Worm (Caenorhabditis elegans) whole organism, L3 larva: Measurements from ENCODE around the gene Y46D2A.2.
A peak's percentile ranks its signal among the peaks of the same experiment; 100 is the strongest.

Source experiments
- ZK546.5 ChIP-seq: sonication (generic microtip); optimal IDR thresholded peaks from 2 replicates; lab custom pipeline; 2017; ENCODE audit warnings: missing biosample characterization, missing genetic modification characterization
- aly-2 ChIP-seq: fragments of 150-350 bp; optimal IDR thresholded peaks from 2 replicates; lab custom pipeline; 2014; ENCODE audit warnings: missing biosample characterization, missing genetic modification characterization
- ama-1 ChIP-seq: fragments of 150-350 bp; optimal IDR thresholded peaks from 2 replicates; lab custom pipeline; 2018
- ceh-16 ChIP-seq: sonication (generic microtip); optimal IDR thresholded peaks from 2 replicates; lab custom pipeline; 2017; ENCODE audit warnings: missing biosample characterization, missing genetic modification characterization
- ceh-28 ChIP-seq: fragments of 150-350 bp; optimal IDR thresholded peaks from 2 replicates; lab custom pipeline; 2014; ENCODE audit warnings: missing biosample characterization, missing genetic modification reagents, missing genetic modification characterization
- daf-12 ChIP-seq: fragments of 150-350 bp; optimal IDR thresholded peaks from 2 replicates; lab custom pipeline; 2014; ENCODE audit warnings: missing biosample characterization, missing genetic modification reagents, missing genetic modification characterization
- egl-27 ChIP-seq: sonication (generic microtip); optimal IDR thresholded peaks from 4 replicates; lab custom pipeline; 2017; ENCODE audit warnings: missing biosample characterization, missing genetic modification reagents, missing genetic modification characterization
- egl-5 ChIP-seq: fragments of 150-350 bp; optimal IDR thresholded peaks from 2 replicates; lab custom pipeline; 2017; ENCODE audit warnings: missing biosample characterization, missing genetic modification reagents, missing genetic modification characterization, inconsistent platforms
- elt-2 ChIP-seq: sonication (generic microtip); optimal IDR thresholded peaks from 2 replicates; lab custom pipeline; 2016; ENCODE audit warnings: missing genetic modification reagents, mild to moderate bottlenecking, missing genetic modification characterization, missing compliant biosample characterization
- elt-3 ChIP-seq, 3 experiments: fragments of 150-350 bp in 1 of 3; sonication (generic microtip) in 2 of 3; optimal IDR thresholded peaks; 2 replicates in 2 of 3; 4 replicates in 1 of 3; lab custom pipeline; 2014 to 2017; ENCODE audit warnings: missing biosample characterization in 3 of 3, missing genetic modification characterization in 3 of 3
- eor-1 ChIP-seq, 2 experiments: fragments of 150-350 bp; optimal IDR thresholded peaks; 2 replicates each; lab custom pipeline; 2014 to 2018; ENCODE audit warnings: missing biosample characterization in 2 of 2, missing genetic modification characterization in 2 of 2
- fkh-10 ChIP-seq: sonication (generic microtip); optimal IDR thresholded peaks from 2 replicates; lab custom pipeline; 2017; ENCODE audit warnings: missing biosample characterization, missing genetic modification reagents, missing genetic modification characterization
- fkh-2 ChIP-seq: fragments of 150-350 bp; optimal IDR thresholded peaks from 2 replicates; lab custom pipeline; 2014; ENCODE audit warnings: missing biosample characterization, missing genetic modification reagents, missing genetic modification characterization
- fos-1 ChIP-seq: fragments of 150-350 bp; optimal IDR thresholded peaks from 2 replicates; lab custom pipeline; 2014; ENCODE audit warnings: missing biosample characterization, missing genetic modification characterization
- hmg-11 ChIP-seq: sonication (generic microtip); optimal IDR thresholded peaks from 2 replicates; lab custom pipeline; 2016; ENCODE audit warnings: missing genetic modification characterization, missing compliant biosample characterization
- jun-1 ChIP-seq: fragments of 150-350 bp; optimal IDR thresholded peaks from 2 replicates; lab custom pipeline; 2014; ENCODE audit warnings: missing biosample characterization, missing genetic modification reagents, missing genetic modification characterization
- lin-15B ChIP-seq: fragments of 150-350 bp; optimal IDR thresholded peaks from 2 replicates; lab custom pipeline; 2014; ENCODE audit warnings: missing biosample characterization, missing genetic modification characterization
- lin-39 ChIP-seq: fragments of 150-350 bp; optimal IDR thresholded peaks from 2 replicates; lab custom pipeline; 2018; ENCODE audit warnings: missing biosample characterization, missing genetic modification reagents, missing genetic modification characterization
- lsy-12 ChIP-seq: sonication (generic microtip); optimal IDR thresholded peaks from 2 replicates; lab custom pipeline; 2016; ENCODE audit warnings: mild to moderate bottlenecking, missing genetic modification characterization, missing compliant biosample characterization
- mdl-1 ChIP-seq: fragments of 150-350 bp; optimal IDR thresholded peaks from 2 replicates; lab custom pipeline; 2014; ENCODE audit warnings: missing biosample characterization, missing genetic modification characterization
- mml-1 ChIP-seq: fragments of 150-350 bp; sonication (generic microtip); optimal IDR thresholded peaks from 3 replicates; lab custom pipeline; 2014; ENCODE audit warnings: missing biosample characterization, missing genetic modification characterization
- nhr-11 ChIP-seq: fragments of 150-350 bp; optimal IDR thresholded peaks from 2 replicates; lab custom pipeline; 2014; ENCODE audit warnings: missing biosample characterization, missing genetic modification characterization
- nhr-23 ChIP-seq: fragments of 150-350 bp; optimal IDR thresholded peaks from 2 replicates; lab custom pipeline; 2014; ENCODE audit warnings: missing biosample characterization, missing genetic modification reagents, missing genetic modification characterization
- nhr-237 ChIP-seq: fragments of 150-350 bp; optimal IDR thresholded peaks from 2 replicates; lab custom pipeline; 2014; ENCODE audit warnings: missing biosample characterization, missing genetic modification characterization
- nhr-43 ChIP-seq: sonication (generic microtip); optimal IDR thresholded peaks from 2 replicates; lab custom pipeline; 2016; ENCODE audit warnings: mild to moderate bottlenecking, missing genetic modification characterization, missing compliant biosample characterization; ENCODE audit not compliant: poor library complexity, severe bottlenecking
- nhr-67 ChIP-seq: fragments of 150-350 bp; optimal IDR thresholded peaks from 2 replicates; lab custom pipeline; 2014; ENCODE audit warnings: missing biosample characterization, missing genetic modification characterization
- nhr-77 ChIP-seq: fragments of 150-350 bp; optimal IDR thresholded peaks from 2 replicates; lab custom pipeline; 2014; ENCODE audit warnings: missing biosample characterization, missing genetic modification characterization
- sea-2 ChIP-seq: fragments of 150-350 bp; sonication (generic microtip); optimal IDR thresholded peaks from 4 replicates; lab custom pipeline; 2014; ENCODE audit warnings: missing biosample characterization, missing genetic modification reagents, missing genetic modification characterization
- snpc-4 ChIP-seq: fragments of 150-350 bp; optimal IDR thresholded peaks from 2 replicates; lab custom pipeline; 2014; ENCODE audit warnings: missing biosample characterization, missing genetic modification characterization
- tbx-2 ChIP-seq: sonication (generic microtip); optimal IDR thresholded peaks from 2 replicates; lab custom pipeline; 2016; ENCODE audit warnings: mild to moderate bottlenecking, missing genetic modification characterization, missing compliant biosample characterization
- zag-1 ChIP-seq: fragments of 150-350 bp; optimal IDR thresholded peaks from 2 replicates; lab custom pipeline; 2014; ENCODE audit warnings: missing biosample characterization, missing genetic modification characterization
- ztf-4 ChIP-seq: fragments of 150-350 bp; optimal IDR thresholded peaks from 2 replicates; lab custom pipeline; 2014; ENCODE audit warnings: missing biosample characterization, missing genetic modification characterization

Gene Y46D2A.2

DNA sequence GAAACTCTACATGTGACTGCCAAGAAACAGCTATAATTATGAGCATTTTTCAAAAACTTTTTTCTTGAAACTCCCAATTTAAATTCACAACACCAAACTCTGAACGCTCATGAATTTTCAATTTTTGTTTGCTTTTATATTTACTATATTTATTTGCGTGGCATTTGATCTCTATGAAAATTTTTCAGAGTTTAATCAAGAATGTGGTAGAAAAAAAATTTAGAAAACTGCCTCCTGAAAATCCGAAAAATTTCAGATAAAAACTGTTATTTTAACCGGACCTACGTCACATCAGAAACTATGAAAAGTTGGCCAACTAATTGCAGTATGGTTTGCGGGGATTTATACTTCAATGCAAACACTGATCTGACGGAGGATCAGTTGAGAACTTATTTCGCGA, 9.0 kb upstream of the Y46D2A.2 start, which contains the start of gene irld-27:
irld-27 (plus strand) TSS at position 301 of the 400 bp plus-strand sequence.
- TF ChIP-seq ztf-4 (no peak), fos-1 (no peak), ceh-16 (no peak), tbx-2 (tag; lab: Kevin White, UChicago) (no peak), nhr-43 (tag; lab: Kevin White, UChicago) (no peak), fkh-2 (tag; lab: Kevin White, UChicago) (no peak), elt-2 (tag; lab: Kevin White, UChicago) (no peak)

ce11 chrII:3327104-3327503, 4.0 kb upstream of the Y46D2A.2 start, which contains the start of gene Y46D2A.3:
Y46D2A.3 (minus strand) TSS chrII:3327204.
- TF ChIP-seq eor-1 (tag; optimal IDR thresholded peaks at IDR 0.05; lab: Kevin White, UChicago) = no peak
- no peak for TF ChIP-seq ceh-16
- TF ChIP-seq zag-1 (tag; lab: Kevin White, UChicago) = no peak
- no peak for TF ChIP-seq nhr-43 (tag; lab: Kevin White, UChicago)
- no peak for TF ChIP-seq nhr-11 (tag; lab: Kevin White, UChicago)
- TF ChIP-seq nhr-237 (tag; lab: Kevin White, UChicago) = no peak
- TF ChIP-seq fos-1 = no peak
- no peak for TF ChIP-seq jun-1 (tag; lab: Kevin White, UChicago)
- TF ChIP-seq mml-1 (tag; lab: Kevin White, UChicago) = no peak
- no peak for TF ChIP-seq nhr-23 (tag; lab: Kevin White, UChicago)
- no peak for TF ChIP-seq sea-2 (GFP tag; lab: Kevin White, UChicago)
- TF ChIP-seq tbx-2 (tag; lab: Kevin White, UChicago) = no peak
- TF ChIP-seq lin-39 = no peak
- no peak for TF ChIP-seq aly-2 (tag; lab: Kevin White, UChicago)
- TF ChIP-seq hmg-11 (tag; lab: Kevin White, UChicago) = no peak
- TF ChIP-seq nhr-77 (tag; lab: Kevin White, UChicago) = no peak
- no peak for TF ChIP-seq elt-3 (tag; optimal IDR thresholded peaks at IDR 0.05; lab: Kevin White, UChicago)
- TF ChIP-seq mdl-1 (tag; lab: Kevin White, UChicago) = no peak
- TF ChIP-seq ceh-28 (tag; lab: Kevin White, UChicago) = no peak
- no peak for TF ChIP-seq daf-12 (tag; lab: Kevin White, UChicago)
- TF ChIP-seq, all 47 proteins: peak for 0

- peak; percentile 63 for TF ChIP-seq elt-2 (tag; lab: Kevin White, UChicago)
- TF ChIP-seq fos-1 = no peak
These were observed 822 bp downstream of the Y46D2A.2 start, which contains the start of gene Y46D2A.1 for ce11 chrII:3322257-3322656. Y46D2A.1 (plus strand) TSS chrII:3322557.

ce11 chrII:3318839-3319238, 4.2 kb downstream of the Y46D2A.2 start:
- TF ChIP-seq lsy-12 (tag; lab: Kevin White, UChicago) (no peak), zag-1 (tag; lab: Kevin White, UChicago) (no peak), elt-2 (tag; lab: Kevin White, UChicago) (peak; percentile 91)

DNA sequence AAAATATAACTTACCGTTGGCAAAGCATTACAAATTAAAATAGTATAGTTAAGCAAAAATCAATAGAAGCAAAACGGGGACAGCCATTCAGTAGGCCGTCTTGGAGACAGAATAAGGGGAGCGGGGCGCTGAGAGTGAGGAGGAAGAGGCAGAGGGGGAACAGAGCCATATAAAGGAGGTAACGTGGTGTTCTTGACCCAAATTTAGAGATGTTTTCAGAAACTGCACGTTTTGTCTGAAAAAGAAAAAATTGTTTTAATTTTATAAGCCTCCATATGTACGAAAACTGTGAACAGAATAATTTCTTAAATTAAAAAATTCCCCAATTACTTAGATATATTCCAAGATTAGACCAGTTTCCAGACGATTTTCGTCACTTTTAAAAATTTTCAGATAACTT, 9.6 kb downstream of the Y46D2A.2 start, which contains the start of gene F39E9.6:
F39E9.6 (minus strand) TSS at position 101 of the 400 bp plus-strand sequence.
- TF ChIP-seq ztf-4 (no peak), ZK546.5 (tag; lab: Kevin White, UChicago) (no peak), egl-27 (tag; lab: Kevin White, UChicago) (no peak), lin-15B (tag; lab: Kevin White, UChicago) (no peak), jun-1 (tag; lab: Kevin White, UChicago) (no peak), snpc-4 (tag; lab: Kevin White, UChicago) (no peak), daf-12 (tag; lab: Kevin White, UChicago) (no peak), fkh-10 (GFP tag; lab: Kevin White, UChicago) (no peak), nhr-23 (tag; lab: Kevin White, UChicago) (no peak), nhr-67 (tag; lab: Kevin White, UChicago) (no peak)

DNA sequence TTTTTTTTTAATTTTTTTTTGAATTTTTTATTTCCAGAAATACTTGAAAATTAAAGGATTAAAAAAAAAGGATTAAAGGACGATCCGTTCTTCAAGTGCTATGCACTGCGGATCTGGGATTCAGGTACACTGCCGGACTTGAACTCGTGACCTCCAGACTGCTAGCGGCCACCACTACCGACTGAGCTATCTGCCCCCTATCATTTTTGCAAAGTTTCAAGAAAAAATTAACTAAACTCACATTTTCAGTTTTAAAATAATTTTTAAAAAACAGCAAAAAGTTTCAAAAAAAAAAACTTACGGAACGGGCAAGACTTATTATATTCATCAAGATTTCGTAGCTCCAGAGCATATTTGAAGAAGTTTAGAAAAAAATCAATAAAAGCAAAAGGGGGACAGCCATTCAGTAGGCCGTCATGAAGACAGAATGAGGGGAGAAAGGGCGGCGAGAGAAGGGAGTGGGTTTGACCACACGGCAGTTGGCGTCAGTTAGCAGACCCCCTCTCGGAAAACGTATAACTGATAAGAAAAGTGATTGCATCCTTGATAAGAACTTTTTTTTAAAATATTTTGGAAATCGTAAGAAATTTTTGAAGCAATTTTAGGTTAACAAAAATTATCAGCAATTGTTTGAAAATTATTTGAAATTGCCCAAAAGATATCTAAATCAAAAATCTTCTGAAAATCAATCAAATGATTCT, 12.0 kb downstream of the Y46D2A.2 start:
- TF ChIP-seq hmg-11 (tag; lab: Kevin White, UChicago) = no peak
- peak; percentile 46 for TF ChIP-seq elt-2 (tag; lab: Kevin White, UChicago)
- no peak for TF ChIP-seq ama-1
- TF ChIP-seq elt-3 (tag; optimal IDR thresholded peaks at IDR 0.05; lab: Kevin White, UChicago) = no peak
- no peak for TF ChIP-seq egl-5 (tag; lab: Kevin White, UChicago)
- TF ChIP-seq lsy-12 (tag; lab: Kevin White, UChicago) = no peak
- TF ChIP-seq, all 47 proteins: peak for 1
